Fruit fly (Drosophila melanogaster) whole organism, embryonic: ENCODE measurements around the gene Bet3.

Source experiments
- Aef1 ChIP-seq: fragments of 200-800 bp; sonication (Bioruptor generic); IDR thresholded peaks from 3 replicates; pipeline ENCODE4 v1.3.6; 2022; ENCODE audit warnings: missing biosample characterization, missing genetic modification characterization
- B-H2 ChIP-seq: fragments of 200-800 bp; sonication (Bioruptor generic); optimal IDR thresholded peaks from 2 replicates; lab custom pipeline; 2018; ENCODE audit warnings: missing biosample characterization, mild to moderate bottlenecking, missing genetic modification characterization
- Bdp1 ChIP-seq: fragments of 200-800 bp; sonication (Bioruptor generic); optimal IDR thresholded peaks from 3 replicates; lab custom pipeline; 2016; ENCODE audit warnings: missing biosample characterization, missing genetic modification characterization
- Bteb2 ChIP-seq: fragments of 200-800 bp; sonication (Bioruptor generic); optimal IDR thresholded peaks from 2 replicates; lab custom pipeline; 2016; ENCODE audit warnings: missing biosample characterization, missing genetic modification characterization
- C15 ChIP-seq: fragments of 200-800 bp; sonication (Bioruptor generic); IDR thresholded peaks from 3 replicates; pipeline ENCODE4 v1.3.6; 2022; ENCODE audit warnings: missing biosample characterization, missing genetic modification characterization
- CG10654 ChIP-seq: fragments of 200-800 bp; sonication (Bioruptor generic); optimal IDR thresholded peaks from 2 replicates; lab custom pipeline; 2016; ENCODE audit warnings: missing biosample characterization, missing genetic modification characterization
- CG11085 ChIP-seq: fragments of 200-800 bp; sonication (Bioruptor generic); IDR thresholded peaks from 2 replicates; pipeline ENCODE4 v1.3.6; 2022; ENCODE audit warnings: missing biosample characterization, missing genetic modification characterization
- CG13296 ChIP-seq: fragments of 200-800 bp; sonication (Bioruptor generic); optimal IDR thresholded peaks from 3 replicates; lab custom pipeline; 2018; ENCODE audit warnings: missing biosample characterization, mild to moderate bottlenecking, missing genetic modification characterization
- CG13424 ChIP-seq: fragments of 200-800 bp; sonication (Bioruptor generic); optimal IDR thresholded peaks from 2 replicates; lab custom pipeline; 2019; ENCODE audit warnings: missing biosample characterization, mild to moderate bottlenecking, missing genetic modification characterization, moderate library complexity
- CG14014 ChIP-seq: fragments of 200-800 bp; sonication (Bioruptor generic); IDR thresholded peaks from 2 replicates; pipeline ENCODE4 v1.3.6; 2022; ENCODE audit warnings: missing biosample characterization, missing genetic modification characterization
- CG15696 ChIP-seq: fragments of 200-800 bp; sonication (Bioruptor generic); optimal IDR thresholded peaks from 2 replicates; lab custom pipeline; 2019; ENCODE audit warnings: missing biosample characterization, mild to moderate bottlenecking, missing genetic modification characterization, moderate library complexity
- CG1603 ChIP-seq: fragments of 200-800 bp; sonication (Bioruptor generic); optimal IDR thresholded peaks from 2 replicates; lab custom pipeline; 2019; ENCODE audit warnings: missing biosample characterization, mild to moderate bottlenecking, missing genetic modification characterization, moderate library complexity
- CG1647 ChIP-seq: fragments of 200-800 bp; sonication (Bioruptor generic); optimal IDR thresholded peaks from 3 replicates; lab custom pipeline; 2016; ENCODE audit warnings: missing biosample characterization, missing genetic modification characterization
- CG16813 ChIP-seq: fragments of 200-800 bp; sonication (Bioruptor generic); IDR thresholded peaks from 3 replicates; pipeline ENCODE4 v1.3.6; 2022; ENCODE audit warnings: missing biosample characterization, missing genetic modification characterization; ENCODE audit not compliant: partially characterized antibody
- CG2678 ChIP-seq: fragments of 200-800 bp; sonication (Bioruptor generic); optimal IDR thresholded peaks from 3 replicates; lab custom pipeline; 2019; ENCODE audit warnings: missing biosample characterization, mild to moderate bottlenecking, missing genetic modification characterization, moderate library complexity
- CG34422 ChIP-seq: fragments of 200-800 bp; sonication (Bioruptor generic); IDR thresholded peaks from 3 replicates; pipeline ENCODE4 v1.3.6; 2022; ENCODE audit warnings: missing biosample characterization, missing genetic modification characterization
- CG3838 ChIP-seq: fragments of 200-800 bp; sonication (Bioruptor generic); optimal IDR thresholded peaks from 3 replicates; lab custom pipeline; 2016; ENCODE audit warnings: missing biosample characterization, missing genetic modification characterization
- CG6813 ChIP-seq: fragments of 200-800 bp; sonication (Bioruptor generic); optimal IDR thresholded peaks from 2 replicates; lab custom pipeline; 2017; ENCODE audit warnings: missing biosample characterization, missing genetic modification characterization, mild to moderate bottlenecking, moderate library complexity, missing genetic modification reagents
- CG7556 ChIP-seq: fragments of 200-800 bp; sonication (Bioruptor generic); optimal IDR thresholded peaks from 2 replicates; lab custom pipeline; 2017; ENCODE audit warnings: missing biosample characterization, mild to moderate bottlenecking, missing genetic modification characterization
- Deaf1 ChIP-seq: fragments of 200-800 bp; optimal IDR thresholded peaks from 3 replicates; lab custom pipeline; 2019; ENCODE audit warnings: missing biosample characterization, mild to moderate bottlenecking, missing genetic modification characterization, moderate library complexity
- Dip3 ChIP-seq: fragments of 200-800 bp; sonication (Bioruptor generic); optimal IDR thresholded peaks from 3 replicates; lab custom pipeline; 2016; ENCODE audit warnings: missing biosample characterization, missing genetic modification characterization
- E2f2 ChIP-seq: fragments of 200-800 bp; sonication (Bioruptor generic); IDR thresholded peaks from 2 replicates; pipeline ENCODE4 v1.3.6; 2022; ENCODE audit warnings: missing biosample characterization, missing genetic modification characterization
- Jarid2 ChIP-seq: fragments of 200-800 bp; sonication (Bioruptor generic); optimal IDR thresholded peaks from 3 replicates; lab custom pipeline; 2017; ENCODE audit warnings: mild to moderate bottlenecking, missing biosample characterization, missing genetic modification reagents, missing genetic modification characterization
- Meics ChIP-seq: fragments of 200-800 bp; sonication (Bioruptor generic); optimal IDR thresholded peaks from 2 replicates; lab custom pipeline; 2017; ENCODE audit warnings: missing biosample characterization, mild to moderate bottlenecking, missing genetic modification characterization
- Neu2 ChIP-seq: fragments of 200-800 bp; sonication (Bioruptor generic); optimal IDR thresholded peaks from 3 replicates; lab custom pipeline; 2016; ENCODE audit warnings: missing biosample characterization, missing genetic modification characterization, borderline replicate concordance
- Nf-YB ChIP-seq: fragments of 200-800 bp; sonication (Bioruptor generic); optimal IDR thresholded peaks from 3 replicates; lab custom pipeline; 2019; ENCODE audit warnings: missing biosample characterization, mild to moderate bottlenecking, missing genetic modification characterization, moderate library complexity
- Pdp1 ChIP-seq, 2 experiments: fragments of 200-800 bp; sonication (Bioruptor generic); optimal IDR thresholded peaks; 3 replicates each; lab custom pipeline; 2016; ENCODE audit warnings: missing biosample characterization in 2 of 2, missing genetic modification characterization in 2 of 2, mild to moderate bottlenecking in 1 of 2, moderate library complexity in 1 of 2
- Ssrp ChIP-seq: fragments of 200-800 bp; sonication (Bioruptor generic); optimal IDR thresholded peaks from 2 replicates; lab custom pipeline; 2018; ENCODE audit warnings: missing biosample characterization, mild to moderate bottlenecking, missing genetic modification characterization, moderate library complexity
- Taf1 ChIP-seq: fragments of 200-800 bp; sonication (Bioruptor generic); IDR thresholded peaks from 2 replicates; pipeline ENCODE4 v1.3.6; 2022; ENCODE audit warnings: missing biosample characterization, missing genetic modification characterization
- Usf ChIP-seq: fragments of 200-800 bp; sonication (Bioruptor generic); optimal IDR thresholded peaks from 2 replicates; lab custom pipeline; 2017; ENCODE audit warnings: missing genotype, missing biosample characterization, missing genetic modification characterization
- ab ChIP-seq: fragments of 200-800 bp; sonication (Bioruptor generic); optimal IDR thresholded peaks from 2 replicates; lab custom pipeline; 2016; ENCODE audit warnings: missing biosample characterization, missing genetic modification characterization
- bsh ChIP-seq, 2 experiments: fragments of 200-800 bp; sonication (Bioruptor generic); optimal IDR thresholded peaks; 2 replicates each; lab custom pipeline; 2017 to 2018; ENCODE audit warnings: mild to moderate bottlenecking in 2 of 2, missing biosample characterization in 2 of 2, missing genetic modification characterization in 2 of 2, moderate library complexity in 1 of 2
- caup ChIP-seq: fragments of 200-800 bp; sonication (Bioruptor generic); optimal IDR thresholded peaks from 3 replicates; lab custom pipeline; 2017; ENCODE audit warnings: missing biosample characterization, mild to moderate bottlenecking, missing genetic modification characterization, moderate library complexity; ENCODE audit not compliant: severe bottlenecking
- chn ChIP-seq: fragments of 200-800 bp; sonication (Bioruptor generic); optimal IDR thresholded peaks from 2 replicates; lab custom pipeline; 2016; ENCODE audit warnings: missing biosample characterization, missing genetic modification characterization
- cwo ChIP-seq: fragments of 200-800 bp; sonication (Bioruptor generic); optimal IDR thresholded peaks from 3 replicates; lab custom pipeline; 2017; ENCODE audit warnings: missing biosample characterization, missing genetic modification characterization, mild to moderate bottlenecking, moderate library complexity, missing genetic modification reagents
- dan ChIP-seq: fragments of 200-800 bp; sonication (Bioruptor generic); IDR thresholded peaks from 2 replicates; pipeline ENCODE4 v1.3.6; 2022; ENCODE audit warnings: missing biosample characterization, missing genetic modification characterization
- en ChIP-seq: fragments of 200-800 bp; sonication (Bioruptor generic); optimal IDR thresholded peaks from 2 replicates; lab custom pipeline; 2016; ENCODE audit warnings: missing biosample characterization, missing genetic modification characterization
- ftz-f1 ChIP-seq: fragments of 200-800 bp; sonication (Bioruptor generic); optimal IDR thresholded peaks from 2 replicates; lab custom pipeline; 2016; ENCODE audit warnings: missing biosample characterization, missing genetic modification characterization
- hbn ChIP-seq: fragments of 200-800 bp; sonication (Bioruptor generic); IDR thresholded peaks from 2 replicates; pipeline ENCODE4 v1.3.6; 2022; ENCODE audit warnings: missing biosample characterization, missing genetic modification characterization; ENCODE audit not compliant: partially characterized antibody
- inv ChIP-seq: fragments of 200-800 bp; sonication (Bioruptor generic); IDR thresholded peaks from 2 replicates; pipeline ENCODE4 v1.3.6; 2022; ENCODE audit warnings: missing biosample characterization, missing genetic modification characterization; ENCODE audit not compliant: partially characterized antibody
- lmd ChIP-seq: fragments of 200-800 bp; sonication (Bioruptor generic); IDR thresholded peaks from 2 replicates; pipeline ENCODE4 v1.3.6; 2022; ENCODE audit warnings: missing biosample characterization, missing genetic modification characterization
- mld ChIP-seq: fragments of 200-800 bp; sonication (Bioruptor generic); IDR thresholded peaks from 3 replicates; pipeline ENCODE4 v1.3.6; 2022; ENCODE audit warnings: missing biosample characterization, missing genetic modification characterization; ENCODE audit not compliant: partially characterized antibody
- org-1 ChIP-seq: fragments of 200-800 bp; sonication (Bioruptor generic); optimal IDR thresholded peaks from 2 replicates; lab custom pipeline; 2017; ENCODE audit warnings: missing biosample characterization, missing genetic modification characterization
- p53 ChIP-seq: fragments of 200-800 bp; sonication (Bioruptor generic); optimal IDR thresholded peaks from 2 replicates; lab custom pipeline; 2016; ENCODE audit warnings: missing biosample characterization, missing genetic modification characterization
- pzg ChIP-seq: fragments of 200-800 bp; sonication (Bioruptor generic); optimal IDR thresholded peaks from 3 replicates; lab custom pipeline; 2018; ENCODE audit warnings: missing biosample characterization, mild to moderate bottlenecking, missing genetic modification characterization, moderate library complexity
- repo ChIP-seq: fragments of 200-800 bp; sonication (Bioruptor generic); optimal IDR thresholded peaks from 2 replicates; lab custom pipeline; 2016; ENCODE audit warnings: missing biosample characterization, missing genetic modification characterization
- vvl ChIP-seq: fragments of 200-800 bp; sonication (Bioruptor generic); IDR thresholded peaks from 2 replicates; pipeline ENCODE4 v1.3.6; 2022; ENCODE audit warnings: missing biosample characterization, missing genetic modification characterization
- z ChIP-seq: fragments of 200-800 bp; sonication (Bioruptor generic); IDR thresholded peaks from 3 replicates; pipeline ENCODE4 v1.3.6; 2022; ENCODE audit warnings: missing biosample characterization, missing genetic modification characterization
- zf30C ChIP-seq: fragments of 200-800 bp; sonication (Bioruptor generic); optimal IDR thresholded peaks from 3 replicates; lab custom pipeline; 2018; ENCODE audit warnings: missing biosample characterization, mild to moderate bottlenecking, missing genetic modification characterization

Gene Bet3

dm6 chr3L:9462247-9462769, 20.2 kb upstream of the Bet3 start (continued):
- TF ChIP-seq Meics (GFP tag; lab: Kevin White, UChicago) (peak; percentile 91), B-H2 (peak; percentile 57), pzg (GFP tag; lab: Kevin White, UChicago) (no peak), chn (GFP tag; lab: Kevin White, UChicago) (peak; percentile 69), caup (GFP tag; lab: Kevin White, UChicago) (peak; percentile 79), repo (GFP tag; lab: Kevin White, UChicago) (peak; percentile 34), lmd (GFP tag; lab: Robert Waterston, UW) (peak; percentile 72), CG3838 (GFP tag; lab: Kevin White, UChicago) (peak; percentile 24), z (GFP tag; lab: Robert Waterston, UW) (no peak; the same call in 2 of the 3 replicates), CG7556 (GFP tag; lab: Kevin White, UChicago) (peak; percentile 96), cwo (GFP tag; lab: Kevin White, UChicago) (peak; percentile 82), org-1 (GFP tag; lab: Kevin White, UChicago) (peak; percentile 89), CG16813 (GFP tag; lab: Robert Waterston, UW) (no peak), hbn (no peak), CG1647 (GFP tag; lab: Kevin White, UChicago) (peak; percentile 45), vvl (peak; percentile 91), C15 (GFP tag; lab: Robert Waterston, UW) (no peak), CG1603 (tag; lab: Kevin White, UChicago) (peak; percentile 80), Pdp1 (GFP tag; optimal IDR thresholded peaks at IDR 0.05; lab: Kevin White, UChicago) (peak; percentile 74 to 98), CG14014 (GFP tag; lab: Robert Waterston, UW) (peak; percentile 78), CG10654 (GFP tag; lab: Kevin White, UChicago) (peak; percentile 74), Neu2 (no peak), CG11085 (GFP tag; lab: Robert Waterston, UW) (peak; percentile 45; the same call in 1 of the 2 replicates), Bdp1 (peak; percentile 71), Nf-YB (peak; percentile 79), CG15696 (tag; lab: Kevin White, UChicago) (peak; percentile 90), CG13296 (GFP tag; lab: Kevin White, UChicago) (peak; percentile 93), Bteb2 (GFP tag; lab: Kevin White, UChicago) (peak; percentile 76), Jarid2 (GFP tag; lab: Kevin White, UChicago) (peak; percentile 90), Deaf1 (tag; lab: Kevin White, UChicago) (peak; percentile 74), Dip3 (GFP tag; lab: Kevin White, UChicago) (peak; percentile 41), CG34422 (GFP tag; lab: Robert Waterston, UW) (no peak; the same call in 1 of the 3 replicates), CG2678 (tag; lab: Kevin White, UChicago) (peak; percentile 96), Taf1 (GFP tag; lab: Robert Waterston, UW) (no peak), mld (GFP tag; lab: Robert Waterston, UW) (0 out of 3 replicates have a peak, but pooled peaks have one; percentile 8), CG13424 (tag; lab: Kevin White, UChicago) (peak; percentile 93), CG6813 (GFP tag; lab: Kevin White, UChicago) (peak; percentile 92), zf30C (GFP tag; lab: Kevin White, UChicago) (no peak), inv (GFP tag; lab: Robert Waterston, UW) (no peak), en (GFP tag; lab: Kevin White, UChicago) (peak; percentile 71), E2f2 (GFP tag; lab: Robert Waterston, UW) (peak; percentile 57; the same call in 1 of the 2 replicates), ftz-f1 (GFP tag; lab: Kevin White, UChicago) (no peak), dan (GFP tag; lab: Robert Waterston, UW) (no peak), ab (GFP tag; lab: Kevin White, UChicago) (no peak), Usf (GFP tag; lab: Kevin White, UChicago) (peak; percentile 47), Ssrp (peak; percentile 91), Aef1 (GFP tag; lab: Robert Waterston, UW) (no peak; the same call in 1 of the 3 replicates), bsh (GFP tag; optimal IDR thresholded peaks at IDR 0.05; lab: Kevin White, UChicago) (peak; percentile 84 to 92), p53 (GFP tag; lab: Kevin White, UChicago) (peak; percentile 60)
